Fruit fly (Drosophila melanogaster) whole organism, wandering third instar larva: ENCODE data around the gene CG14411.

ENCODE experiments used
- Abd-B ChIP-seq: fragments of >200 bp; optimal IDR thresholded peaks from 2 replicates; lab custom pipeline; 2017; ENCODE audit warnings: missing biosample characterization, missing genetic modification characterization
- CG32264 ChIP-seq: fragments of 200-800 bp; sonication (Bioruptor generic); optimal IDR thresholded peaks from 2 replicates; lab custom pipeline; 2016; ENCODE audit warnings: missing biosample characterization, missing genetic modification characterization
- CG9705 ChIP-seq: fragments of 200-800 bp; sonication (Bioruptor generic); optimal IDR thresholded peaks from 2 replicates; lab custom pipeline; 2018; ENCODE audit warnings: missing biosample characterization, mild to moderate bottlenecking, missing genetic modification characterization
- CrebA ChIP-seq: fragments of 200-800 bp; sonication (Bioruptor generic); optimal IDR thresholded peaks from 2 replicates; lab custom pipeline; 2016; ENCODE audit warnings: missing biosample characterization, mild to moderate bottlenecking, missing genetic modification characterization, borderline replicate concordance
- Dif ChIP-seq: fragments of 200-275, 200-300 bp; sonication (Bioruptor generic); optimal IDR thresholded peaks from 2 replicates; lab custom pipeline; 2018; ENCODE audit warnings: missing biosample characterization, missing genetic modification characterization; ENCODE audit not compliant: partially characterized antibody
- GATAd ChIP-seq: sonication (Bioruptor generic); optimal IDR thresholded peaks from 2 replicates; lab custom pipeline; 2016; ENCODE audit warnings: missing biosample characterization, missing genetic modification characterization
- HLH106 ChIP-seq: fragments of 200-800 bp; optimal IDR thresholded peaks from 3 replicates; lab custom pipeline; 2019; ENCODE audit warnings: missing biosample characterization, mild to moderate bottlenecking, missing genetic modification characterization, moderate library complexity
- Hr83 ChIP-seq: fragments of 200-300 bp; sonication (Bioruptor generic); optimal IDR thresholded peaks from 2 replicates; lab custom pipeline; 2016; ENCODE audit warnings: missing biosample characterization, mild to moderate bottlenecking, missing genetic modification characterization, moderate library complexity; ENCODE audit not compliant: poor library complexity, severe bottlenecking
- Jra ChIP-seq: sonication (Bioruptor generic); optimal IDR thresholded peaks from 2 replicates; lab custom pipeline; 2016; ENCODE audit warnings: missing biosample characterization, missing genetic modification characterization
- Mio ChIP-seq: sonication (Bioruptor generic); optimal IDR thresholded peaks from 2 replicates; lab custom pipeline; 2016; ENCODE audit warnings: missing biosample characterization, missing genetic modification characterization
- Myc ChIP-seq: fragments of >200 bp; optimal IDR thresholded peaks from 2 replicates; lab custom pipeline; 2017
- N ChIP-seq: fragments of >200 bp; optimal IDR thresholded peaks from 2 replicates; lab custom pipeline; 2018; ENCODE audit warnings: missing biosample characterization, missing external identifiers, missing genetic modification characterization
- OdsH ChIP-seq: fragments of 200-800 bp; sonication (Bioruptor generic); optimal IDR thresholded peaks from 2 replicates; lab custom pipeline; 2016; ENCODE audit warnings: missing biosample characterization, mild to moderate bottlenecking, missing genetic modification characterization
- Rel ChIP-seq, 2 experiments: fragments of 200-800 bp; sonication (Bioruptor generic) in 1 of 2; optimal IDR thresholded peaks; 2 replicates in 1 of 2; 3 replicates in 1 of 2; lab custom pipeline; 2016 to 2019; ENCODE audit warnings: mild to moderate bottlenecking in 2 of 2, missing biosample characterization in 2 of 2, missing genetic modification characterization in 2 of 2, moderate library complexity in 1 of 2
- Sp1 ChIP-seq: fragments of 200-800 bp; sonication (Bioruptor generic); optimal IDR thresholded peaks from 3 replicates; lab custom pipeline; 2019; ENCODE audit warnings: missing biosample characterization, mild to moderate bottlenecking, missing genetic modification characterization, moderate library complexity
- Vsx2 ChIP-seq: fragments of 200-300, 225-300 bp; sonication (Bioruptor generic); optimal IDR thresholded peaks from 2 replicates; lab custom pipeline; 2018; ENCODE audit warnings: missing biosample characterization, missing genetic modification characterization; ENCODE audit not compliant: partially characterized antibody
- brk ChIP-seq: fragments of 200-800 bp; sonication (Bioruptor generic); optimal IDR thresholded peaks from 2 replicates; lab custom pipeline; 2016; ENCODE audit warnings: missing biosample characterization, mild to moderate bottlenecking, missing genetic modification characterization
- dmrt93B ChIP-seq: fragments of 200-800 bp; sonication (Bioruptor generic); optimal IDR thresholded peaks from 2 replicates; lab custom pipeline; 2018; ENCODE audit warnings: missing biosample characterization, mild to moderate bottlenecking, missing genetic modification characterization
- dsf ChIP-seq: sonication (Bioruptor generic); optimal IDR thresholded peaks from 2 replicates; lab custom pipeline; 2016; ENCODE audit warnings: missing biosample characterization, missing genetic modification characterization, borderline replicate concordance
- ey ChIP-seq: fragments of 200-800 bp; sonication (Bioruptor generic); optimal IDR thresholded peaks from 2 replicates; lab custom pipeline; 2016; ENCODE audit warnings: missing biosample characterization, missing genetic modification characterization
- foxo ChIP-seq, 2 experiments: fragments of 200-800 bp; sonication (Bioruptor generic); optimal IDR thresholded peaks; 2 replicates in 1 of 2; 3 replicates in 1 of 2; lab custom pipeline; 2016 to 2017; ENCODE audit warnings: missing biosample characterization in 2 of 2, missing genetic modification characterization in 2 of 2
- fru ChIP-seq: fragments of 200-800 bp; sonication (Bioruptor generic); optimal IDR thresholded peaks from 3 replicates; lab custom pipeline; 2016; ENCODE audit warnings: missing biosample characterization, mild to moderate bottlenecking, missing genetic modification characterization
- h ChIP-seq: fragments of 200-800 bp; sonication (Bioruptor generic); optimal IDR thresholded peaks from 3 replicates; lab custom pipeline; 2016; ENCODE audit warnings: missing biosample characterization, mild to moderate bottlenecking, missing genetic modification characterization
- lola ChIP-seq: fragments of >200 bp; optimal IDR thresholded peaks from 2 replicates; lab custom pipeline; 2017; ENCODE audit warnings: missing biosample characterization, missing genetic modification characterization
- pan ChIP-seq: fragments of >200 bp; optimal IDR thresholded peaks from 2 replicates; lab custom pipeline; 2017
- rgr ChIP-seq: fragments of 200-800 bp; sonication (Bioruptor generic); optimal IDR thresholded peaks from 3 replicates; lab custom pipeline; 2016; ENCODE audit warnings: missing biosample characterization, mild to moderate bottlenecking, missing genetic modification characterization
- sage ChIP-seq: fragments of 200-800 bp; sonication (Bioruptor generic); optimal IDR thresholded peaks from 2 replicates; lab custom pipeline; 2016; ENCODE audit warnings: missing biosample characterization, mild to moderate bottlenecking, missing genetic modification characterization
- sv ChIP-seq: fragments of 200-800 bp; sonication (Bioruptor generic); optimal IDR thresholded peaks from 3 replicates; lab custom pipeline; 2016; ENCODE audit warnings: missing biosample characterization, missing genetic modification characterization
- tai ChIP-seq: sonication (Bioruptor generic); optimal IDR thresholded peaks from 2 replicates; lab custom pipeline; 2016; ENCODE audit warnings: missing biosample characterization, missing genetic modification characterization
- usp ChIP-seq: fragments of >200 bp; optimal IDR thresholded peaks from 2 replicates; lab custom pipeline; 2017; ENCODE audit warnings: missing biosample characterization, missing genetic modification characterization
- woc ChIP-seq: sonication (Bioruptor generic); optimal IDR thresholded peaks from 2 replicates; lab custom pipeline; 2016; ENCODE audit warnings: missing biosample characterization, mild to moderate bottlenecking, missing genetic modification characterization

Gene CG14411

DNA sequence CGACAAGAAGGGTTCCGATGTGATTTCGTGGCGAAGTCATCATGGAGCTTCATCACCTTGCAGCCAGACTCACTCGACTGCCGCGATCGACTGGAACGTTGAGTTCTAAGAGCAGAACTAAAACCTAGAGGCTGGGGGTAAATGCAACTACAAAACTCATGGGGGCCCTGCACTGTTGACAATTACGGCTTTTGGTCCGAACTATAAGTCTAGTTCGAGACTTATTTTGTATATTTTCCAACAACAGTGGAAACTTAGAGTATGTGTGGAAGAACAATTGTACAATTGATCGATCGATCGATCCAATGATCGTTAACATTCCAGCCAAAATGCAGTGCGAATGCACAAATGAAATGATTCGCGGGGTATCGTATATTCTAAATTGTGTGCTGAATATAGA lies 23.8 kb downstream of the CG14411 start, which contains the start of gene CG9519:
Gene CG9519, minus strand, starts transcription at position 101 of the 400 bp plus-strand sequence.
- TF ChIP-seq foxo (GFP tag; optimal IDR thresholded peaks at IDR 0.05; lab: Kevin White, UChicago): no peak
- no peak for TF ChIP-seq ey (GFP tag; lab: Kevin White, UChicago)
- no peak for TF ChIP-seq Abd-B (GFP tag; lab: Kevin White, UChicago)
- TF ChIP-seq Myc (lab: Kevin White, UChicago): no peak

- TF ChIP-seq brk (GFP tag; lab: Kevin White, UChicago): no peak
- TF ChIP-seq, all 38 proteins: peak for 0
These were observed 25.4 kb downstream of the CG14411 start for dm6 chrX:14857883-14858282.

DNA sequence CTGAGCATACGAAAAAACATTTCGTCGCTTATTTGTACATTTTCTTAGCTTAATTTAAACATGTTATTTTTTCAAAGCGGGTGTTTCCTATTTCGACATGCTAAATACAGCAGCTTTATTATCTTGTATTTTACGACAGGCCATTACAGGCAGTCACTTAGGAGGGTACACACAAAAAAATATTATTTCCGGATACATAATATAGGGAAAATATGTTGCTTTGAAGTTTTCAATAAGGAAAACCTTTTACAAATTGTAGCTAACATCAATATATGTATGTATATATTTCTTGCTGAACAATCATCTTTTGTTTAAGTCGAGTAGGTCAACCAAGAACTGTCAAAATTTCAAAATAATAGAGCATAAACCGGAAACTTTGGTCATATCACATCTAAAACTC lies 26.5 kb downstream of the CG14411 start, which contains the start of gene CG46399:
Gene CG46399, plus strand, starts transcription at position 301 of the 400 bp plus-strand sequence.
- TF ChIP-seq N (GFP tag; lab: Kevin White, UChicago) (no peak), CG9705 (no peak), usp (GFP tag; lab: Kevin White, UChicago) (no peak), Mio (GFP tag; lab: Kevin White, UChicago) (no peak), Rel (GFP tag; optimal IDR thresholded peaks at IDR 0.05; lab: Kevin White, UChicago) (no peak), Rel (tag; optimal IDR thresholded peaks at IDR 0.05; lab: Kevin White, UChicago) (no peak), ey (GFP tag; lab: Kevin White, UChicago) (no peak), h (no peak), Vsx2 (GFP tag; lab: Kevin White, UChicago) (no peak), sv (GFP tag; lab: Kevin White, UChicago) (no peak), dsf (GFP tag; lab: Kevin White, UChicago) (no peak)

DNA sequence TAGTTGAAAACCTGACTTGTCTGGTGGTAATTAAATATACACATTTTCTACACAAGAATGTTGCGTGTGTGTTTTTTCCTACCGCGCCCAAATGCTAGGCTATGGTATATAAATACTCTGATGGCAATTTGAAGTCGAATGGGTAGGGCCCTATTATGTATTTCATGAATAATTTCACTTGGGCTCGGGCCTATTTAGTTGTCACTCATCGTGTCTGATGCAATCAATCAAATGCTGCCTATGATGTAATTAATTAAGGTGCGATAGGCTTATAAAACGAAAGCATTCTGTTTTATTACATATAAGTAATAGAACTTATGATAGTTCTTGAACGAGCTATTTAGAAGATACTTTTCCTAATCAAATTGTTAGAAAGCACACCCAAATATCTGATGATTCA lies 30.0 kb downstream of the CG14411 start:
- TF ChIP-seq CG9705: no peak
- peak; percentile 59 for TF ChIP-seq Myc (lab: Kevin White, UChicago)
- peak; percentile 31 for TF ChIP-seq N (GFP tag; lab: Kevin White, UChicago)
- no peak for TF ChIP-seq woc (GFP tag; lab: Kevin White, UChicago)
- TF ChIP-seq rgr (GFP tag; lab: Kevin White, UChicago): no peak
- no peak for TF ChIP-seq Dif (GFP tag; lab: Kevin White, UChicago)

DNA sequence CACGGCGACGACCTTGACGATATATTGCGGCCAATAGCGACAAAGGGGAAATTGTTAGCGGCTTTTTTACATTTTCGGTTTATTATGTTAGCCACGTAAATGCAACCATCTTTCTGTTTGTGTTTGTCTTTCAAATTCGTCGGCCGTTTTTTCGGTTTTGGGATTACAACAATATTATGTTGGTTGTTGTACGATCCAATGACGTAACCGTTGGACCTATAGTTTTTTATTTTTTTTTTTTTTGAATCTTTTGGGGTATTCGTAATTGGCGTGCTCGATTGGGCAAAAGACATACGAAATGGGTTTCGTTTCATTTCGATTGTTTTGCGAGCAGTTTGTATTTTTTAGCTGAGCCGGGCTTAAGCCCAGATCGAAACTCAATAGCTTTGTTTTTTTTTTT lies 34.5 kb downstream of the CG14411 start:
- TF ChIP-seq OdsH (no peak), pan (no peak), lola (GFP tag; lab: Kevin White, UChicago) (no peak), CG32264 (GFP tag; lab: Kevin White, UChicago) (no peak), HLH106 (tag; lab: Kevin White, UChicago) (no peak), Myc (lab: Kevin White, UChicago) (no peak), h (no peak), Dif (GFP tag; lab: Kevin White, UChicago) (no peak), tai (no peak)
- TF ChIP-seq, all 38 proteins: peak for 0

- no peak for TF ChIP-seq CrebA (GFP tag; lab: Kevin White, UChicago)
- no peak for TF ChIP-seq usp (GFP tag; lab: Kevin White, UChicago)
- TF ChIP-seq Sp1 (GFP tag; lab: Kevin White, UChicago): no peak
- TF ChIP-seq OdsH: no peak
- no peak for TF ChIP-seq sage (GFP tag; lab: Kevin White, UChicago)
- no peak for TF ChIP-seq dsf (GFP tag; lab: Kevin White, UChicago)
- TF ChIP-seq Hr83 (GFP tag; lab: Kevin White, UChicago): no peak
- TF ChIP-seq lola (GFP tag; lab: Kevin White, UChicago): no peak
- no peak for TF ChIP-seq Abd-B (GFP tag; lab: Kevin White, UChicago)
- TF ChIP-seq Rel (GFP tag; optimal IDR thresholded peaks at IDR 0.05; lab: Kevin White, UChicago): no peak
- TF ChIP-seq Rel (tag; optimal IDR thresholded peaks at IDR 0.05; lab: Kevin White, UChicago): no peak
- no peak for TF ChIP-seq sv (GFP tag; lab: Kevin White, UChicago)
- no peak for TF ChIP-seq dmrt93B (GFP tag; lab: Kevin White, UChicago)
- no peak for TF ChIP-seq GATAd (GFP tag; lab: Kevin White, UChicago)
- no peak for TF ChIP-seq fru (GFP tag; lab: Kevin White, UChicago)
- no peak for TF ChIP-seq Mio (GFP tag; lab: Kevin White, UChicago)
- TF ChIP-seq h: no peak
- no peak for TF ChIP-seq tai
- TF ChIP-seq Jra (GFP tag; lab: Kevin White, UChicago): no peak
- no peak for TF ChIP-seq ey (GFP tag; lab: Kevin White, UChicago)
These were observed 36.0 kb downstream of the CG14411 start for dm6 chrX:14868414-14868813.
